Worm (Caenorhabditis elegans): ENCODE results near the gene K04A8.19.

DNA sequence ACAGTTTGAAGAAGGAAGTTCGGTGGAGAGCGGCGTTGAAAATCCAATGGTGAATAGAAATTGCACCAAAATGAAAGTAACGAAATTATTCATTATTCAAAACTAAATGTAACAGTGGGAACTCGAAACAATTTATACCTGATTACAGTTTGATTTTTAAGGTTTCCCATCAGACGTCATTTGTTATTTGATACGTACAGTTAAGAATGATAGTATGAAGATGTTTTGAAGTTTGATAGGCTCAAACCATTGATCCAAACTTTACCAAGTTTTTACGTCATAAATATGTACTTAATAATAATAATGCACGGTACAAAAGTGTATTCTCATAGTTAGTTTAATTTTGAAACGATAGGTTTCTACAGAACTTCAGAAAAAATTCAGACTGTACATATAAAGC lies 3.9 kb upstream of the K04A8.19 start, which contains the start of gene spp-20:
- no peak for TF ChIP-seq snpc-4 (tag; optimal IDR thresholded peaks at IDR 0.05)
- TF ChIP-seq pha-4 (tag; optimal IDR thresholded peaks at IDR 0.05) = no peak
- no peak for TF ChIP-seq R02D3.7 (tag; optimal IDR thresholded peaks at IDR 0.05)
- TF ChIP-seq fos-1 (tag; optimal IDR thresholded peaks at IDR 0.05) = no peak
- no peak for TF ChIP-seq ceh-9 (tag; optimal IDR thresholded peaks at IDR 0.05)
- TF ChIP-seq jun-1 (tag; optimal IDR thresholded peaks at IDR 0.05) = no peak
